Fruit fly (Drosophila melanogaster): ENCODE measurements around the gene SmB.

Gene SmB

dm6 chr2L:10437317-10437716 is 10.9 kb upstream of the SmB start, which contains the start of gene STUB1 (continued):
- TF ChIP-seq Rfx (GFP tag; IDR thresholded peaks at IDR 0.05) (peak; percentile 61), CG7928 (GFP tag; optimal IDR thresholded peaks at IDR 0.05) (no peak), Side (GFP tag; optimal IDR thresholded peaks at IDR 0.05) (peak; percentile 4), CG32767 (GFP tag; IDR thresholded peaks at IDR 0.05) (no peak), ind (GFP tag; optimal IDR thresholded peaks at IDR 0.05) (no peak), mam (GFP tag; optimal IDR thresholded peaks at IDR 0.05) (peak; percentile 43), usp (GFP tag; optimal IDR thresholded peaks at IDR 0.05) (no peak), Oli (tag; optimal IDR thresholded peaks at IDR 0.05) (no peak), CG17361 (GFP tag; IDR thresholded peaks at IDR 0.05) (no peak), HmgD (GFP tag; optimal IDR thresholded peaks at IDR 0.05) (peak; percentile 29), corto (GFP tag; optimal IDR thresholded peaks at IDR 0.05) (no peak), CG3726 (GFP tag; IDR thresholded peaks at IDR 0.05) (no peak), Camta (GFP tag; optimal IDR thresholded peaks at IDR 0.05) (no peak), Opbp (GFP tag; IDR thresholded peaks at IDR 0.05; ENCODE audit: partially characterized antibody) (peak; percentile 97), CG16779 (GFP tag; IDR thresholded peaks at IDR 0.05) (no peak), H2.0 (GFP tag; IDR thresholded peaks at IDR 0.05) (no peak), Atf-2 (GFP tag; optimal IDR thresholded peaks at IDR 0.05) (no peak), Deaf1 (tag; optimal IDR thresholded peaks at IDR 0.05) (no peak), CG1529 (GFP tag; optimal IDR thresholded peaks at IDR 0.05) (no peak), Awh (GFP tag; IDR thresholded peaks at IDR 0.05) (no peak), CG13624 (GFP tag; optimal IDR thresholded peaks at IDR 0.05) (peak; percentile 52), cg (GFP tag; optimal IDR thresholded peaks at IDR 0.05) (no peak), salm (tag; optimal IDR thresholded peaks at IDR 0.05) (no peak), CG2129 (GFP tag; IDR thresholded peaks at IDR 0.05; ENCODE audit: partially characterized antibody) (peak; percentile 48), CG13296 (GFP tag; optimal IDR thresholded peaks at IDR 0.05) (no peak), Doc2 (GFP tag; IDR thresholded peaks at IDR 0.05) (no peak), Jarid2 (GFP tag; optimal IDR thresholded peaks at IDR 0.05) (no peak), Meics (GFP tag; optimal IDR thresholded peaks at IDR 0.05) (no peak), Fer1 (GFP tag; optimal IDR thresholded peaks at IDR 0.05) (peak; percentile 26), Chrac-16 (GFP tag; optimal IDR thresholded peaks at IDR 0.05) (peak; percentile 22), CG10959 (GFP tag; IDR thresholded peaks at IDR 0.05) (no peak), mirr (GFP tag; optimal IDR thresholded peaks at IDR 0.05) (no peak), CG1602 (GFP tag; optimal IDR thresholded peaks at IDR 0.05) (no peak), gt (GFP tag; IDR thresholded peaks at IDR 0.05) (no peak), Dip2 (GFP tag; IDR thresholded peaks at IDR 0.05) (no peak), Bdp1 (GFP tag; optimal IDR thresholded peaks at IDR 0.05) (no peak), slbo (GFP tag; IDR thresholded peaks at IDR 0.05) (no peak; the same call in 1 of the 2 replicates), Ets97D (GFP tag; optimal IDR thresholded peaks at IDR 0.05) (peak; percentile 42), fd3F (GFP tag; optimal IDR thresholded peaks at IDR 0.05) (no peak), CG11398 (GFP tag; optimal IDR thresholded peaks at IDR 0.05) (no peak), CG12219 (GFP tag; optimal IDR thresholded peaks at IDR 0.05) (no peak), fru (optimal IDR thresholded peaks at IDR 0.05) (no peak), CG11723 (GFP tag; optimal IDR thresholded peaks at IDR 0.05) (no peak), CG10209 (GFP tag; optimal IDR thresholded peaks at IDR 0.05) (no peak), Hr78 (GFP tag; optimal IDR thresholded peaks at IDR 0.05) (no peak), sim (GFP tag; IDR thresholded peaks at IDR 0.05) (no peak), Sry-β (GFP tag; optimal IDR thresholded peaks at IDR 0.05) (no peak), Dip3 (GFP tag; optimal IDR thresholded peaks at IDR 0.05) (no peak), Dfd (GFP tag; optimal IDR thresholded peaks at IDR 0.05) (no peak), CG4707 (GFP tag; optimal IDR thresholded peaks at IDR 0.05) (no peak), CG2202 (tag; optimal IDR thresholded peaks at IDR 0.05) (no peak), phol (tag; optimal IDR thresholded peaks at IDR 0.05) (peak; percentile 19), HLH4C (GFP tag; IDR thresholded peaks at IDR 0.05; ENCODE audit: partially characterized antibody) (peak; percentile 100)
